Worm (Caenorhabditis elegans): Measurements from ENCODE around the gene C29H12.6.

The C29H12.6 gene

DNA sequence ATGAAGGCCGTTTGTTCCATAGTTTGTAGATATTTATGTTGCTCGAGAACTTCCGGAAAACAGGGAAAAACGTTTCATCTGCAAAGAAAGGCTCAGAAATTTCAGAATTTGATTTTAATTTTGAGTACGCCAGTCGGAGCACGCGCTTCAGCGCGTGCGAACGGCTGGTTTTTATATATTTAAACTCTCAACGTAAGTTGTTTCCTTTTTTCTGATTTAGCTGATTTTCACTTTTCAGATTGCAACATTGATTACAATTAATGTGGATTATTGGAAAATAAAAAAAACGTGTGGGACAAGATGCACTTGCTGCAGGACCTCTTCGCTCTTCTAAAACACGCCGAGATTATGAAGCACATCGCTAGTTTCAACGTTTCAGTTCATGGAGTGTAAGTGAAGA, 35.4 kb downstream of the C29H12.6 start, which contains the start of gene F21H12.3:
Gene F21H12.3 (plus strand): TSS at position 301 of the 400 bp plus-strand sequence.
- no peak for TF ChIP-seq nhr-67 (tag; optimal IDR thresholded peaks at IDR 0.05)
- no peak for TF ChIP-seq ceh-16 (tag; optimal IDR thresholded peaks at IDR 0.05)
- no peak for TF ChIP-seq pha-4 (tag; optimal IDR thresholded peaks at IDR 0.05)
- TF ChIP-seq ceh-28 (tag; optimal IDR thresholded peaks at IDR 0.05) = no peak
- TF ChIP-seq mml-1 (tag; optimal IDR thresholded peaks at IDR 0.05) = no peak
- no peak for TF ChIP-seq ztf-11 (tag; optimal IDR thresholded peaks at IDR 0.05)
- TF ChIP-seq daf-12 (tag; optimal IDR thresholded peaks at IDR 0.05) = no peak
- TF ChIP-seq eor-1 (tag; optimal IDR thresholded peaks at IDR 0.05) = no peak
- no peak for TF ChIP-seq snpc-4 (tag; optimal IDR thresholded peaks at IDR 0.05)
- no peak for TF ChIP-seq skn-1 (tag; optimal IDR thresholded peaks at IDR 0.05)
- TF ChIP-seq elt-1 (tag; optimal IDR thresholded peaks at IDR 0.05) = no peak
- TF ChIP-seq unc-39 (tag; optimal IDR thresholded peaks at IDR 0.05) = no peak
- no peak for TF ChIP-seq lsy-12 (tag; optimal IDR thresholded peaks at IDR 0.05)
- no peak for TF ChIP-seq hmg-11 (tag; optimal IDR thresholded peaks at IDR 0.05)
- TF ChIP-seq nhr-23 (tag; optimal IDR thresholded peaks at IDR 0.05) = no peak
- no peak for TF ChIP-seq lin-39 (tag; optimal IDR thresholded peaks at IDR 0.05)
- no peak for TF ChIP-seq nhr-28 (tag; optimal IDR thresholded peaks at IDR 0.05)

DNA sequence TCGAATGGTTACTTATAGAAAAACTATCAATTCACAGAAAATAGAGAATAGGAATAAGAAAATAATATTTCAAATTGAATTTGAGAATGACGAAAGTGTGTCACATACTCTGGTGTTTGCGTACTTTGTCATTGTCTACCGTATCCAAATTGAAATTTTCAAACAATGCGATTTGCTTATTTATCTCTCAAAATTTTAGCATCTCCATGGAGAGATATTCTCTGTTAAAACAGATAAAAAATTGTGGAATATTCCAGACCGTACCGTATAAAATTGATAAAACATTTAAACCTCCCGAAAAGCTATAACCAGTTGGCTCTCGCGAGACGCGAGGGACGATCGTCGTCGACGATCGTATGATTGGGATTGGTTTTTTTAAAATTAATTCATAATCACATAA, 37.3 kb downstream of the C29H12.6 start, which contains the start of gene fbf-1:
Gene fbf-1 (minus strand): TSS at position 101 of the 400 bp plus-strand sequence.
- no peak for TF ChIP-seq mdl-1 (tag; optimal IDR thresholded peaks at IDR 0.05)

DNA sequence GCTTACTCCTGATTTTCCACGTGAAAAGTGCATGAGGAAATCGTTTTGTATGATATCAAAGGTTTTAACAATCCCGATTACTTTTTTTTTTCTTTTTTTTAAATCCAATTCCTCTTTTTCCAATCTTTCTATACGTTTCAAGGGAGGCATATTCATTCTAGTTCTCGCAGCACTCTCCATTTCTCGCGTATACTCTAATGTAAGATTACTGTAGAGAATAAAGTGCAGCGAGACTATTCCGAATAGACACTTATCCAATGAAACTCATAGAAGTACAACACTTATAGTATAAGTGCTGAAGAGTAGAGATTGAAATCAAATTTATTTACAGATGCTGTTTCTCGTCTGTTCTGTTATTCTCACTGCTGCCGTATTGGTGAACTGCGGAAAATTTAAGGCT, 40.5 kb downstream of the C29H12.6 start, which contains the start of gene H12I13.6:
Gene H12I13.6 (plus strand): TSS at position 301 of the 400 bp plus-strand sequence.
- TF ChIP-seq sea-2 (GFP tag; optimal IDR thresholded peaks at IDR 0.05) = no peak
- no peak for TF ChIP-seq mdl-1 (tag; optimal IDR thresholded peaks at IDR 0.05)
- no peak for TF ChIP-seq egl-5 (tag; optimal IDR thresholded peaks at IDR 0.05)
- no peak for TF ChIP-seq ztf-4 (tag; optimal IDR thresholded peaks at IDR 0.05)

DNA sequence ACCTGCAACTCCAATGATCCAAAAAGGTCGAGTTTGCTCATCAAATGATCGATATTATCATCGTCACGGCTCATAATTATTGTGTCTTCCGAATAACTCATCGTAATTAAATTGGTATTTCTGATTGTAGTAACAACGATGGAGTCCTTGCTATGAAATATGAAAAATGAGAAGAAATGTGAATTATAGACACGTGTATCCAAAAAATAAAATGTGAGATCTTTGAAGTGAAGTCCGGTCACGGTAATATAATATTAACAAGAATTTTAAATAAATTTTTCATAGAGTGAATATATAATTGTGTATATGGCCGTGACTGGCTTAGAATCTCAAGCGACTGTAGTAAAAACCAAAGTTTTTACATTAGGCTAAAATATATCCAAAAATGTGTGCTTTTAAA, 51.0 kb downstream of the C29H12.6 start, which contains the start of gene H12I13.1:
Gene H12I13.1 (minus strand): TSS at position 101 of the 400 bp plus-strand sequence.
- TF ChIP-seq nhr-25 (tag; optimal IDR thresholded peaks at IDR 0.05) (no peak), hmg-11 (tag; optimal IDR thresholded peaks at IDR 0.05) (no peak), lin-39 (tag; optimal IDR thresholded peaks at IDR 0.05) (no peak), nhr-43 (tag; optimal IDR thresholded peaks at IDR 0.05; ENCODE audit: poor library complexity, severe bottlenecking) (no peak), ZK546.5 (tag; optimal IDR thresholded peaks at IDR 0.05) (no peak), lsy-12 (tag; optimal IDR thresholded peaks at IDR 0.05) (no peak)
